Worm (Caenorhabditis elegans): ENCODE measurements around the gene pitr-1.
"Not testable (repeated sequence)": the region's sequence is repeated elsewhere in the genome, so short reads cannot be mapped to it uniquely, and the experiment has no call there.

DNA sequence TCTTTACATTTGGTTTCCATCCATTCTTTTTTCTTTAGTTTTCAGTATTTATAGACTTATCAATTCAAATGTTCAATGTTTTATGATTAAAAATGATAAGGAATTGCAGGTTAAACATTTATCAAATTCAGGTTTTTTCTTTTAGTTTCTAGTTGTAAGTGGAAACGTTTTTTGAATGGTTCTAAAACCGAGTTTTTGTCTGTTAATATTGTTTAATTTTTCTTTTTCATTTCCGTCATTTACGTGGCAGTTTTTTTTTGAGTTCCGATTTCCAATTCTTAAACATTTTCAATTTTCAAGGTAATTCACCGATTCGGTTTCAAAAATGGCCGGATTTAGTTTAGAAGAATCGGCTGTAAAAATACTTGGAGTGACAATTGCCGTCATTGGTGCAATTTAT lies 19.0 kb upstream of the pitr-1 start, which contains the start of gene T12B3.3:
- not testable (repeated sequence) for TF ChIP-seq dao-5, him-1 (tag; optimal IDR thresholded peaks at IDR 0.05)

All from whole organism, L4/young adult.